Fruit fly (Drosophila melanogaster): ENCODE data around the gene bel.

The bel gene

DNA sequence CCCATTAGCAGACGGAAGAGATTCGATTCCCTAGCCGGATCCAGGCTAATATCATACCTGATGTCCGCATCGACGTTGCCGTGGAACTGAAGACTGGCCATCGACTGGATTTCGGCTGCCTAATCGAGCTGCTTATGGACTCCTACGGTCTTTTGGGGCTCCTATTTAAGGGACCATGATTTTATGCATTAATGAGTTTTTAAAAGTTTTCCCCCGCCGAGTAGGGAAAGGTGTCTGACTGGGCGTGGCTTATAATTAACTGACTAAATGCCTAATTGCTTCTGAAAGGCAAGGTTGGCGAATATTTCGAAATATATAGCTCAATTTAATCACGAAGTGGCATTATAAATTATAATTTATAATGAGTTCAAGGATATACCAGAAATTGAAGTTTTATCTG, 24.8 kb downstream of the bel start, which contains the start of gene Or85e:
Or85e (minus strand) TSS at position 101 of the 400 bp plus-strand sequence.
- TF ChIP-seq Sin3A (optimal IDR thresholded peaks at IDR 0.05): no peak
- no peak for TF ChIP-seq h (optimal IDR thresholded peaks at IDR 0.05)
- no peak for TF ChIP-seq insv (optimal IDR thresholded peaks at IDR 0.05)
- no peak for TF ChIP-seq ttk (optimal IDR thresholded peaks at IDR 0.05)
- TF ChIP-seq Myc (optimal IDR thresholded peaks at IDR 0.05): no peak
- no peak for TF ChIP-seq psq (optimal IDR thresholded peaks at IDR 0.05)

DNA sequence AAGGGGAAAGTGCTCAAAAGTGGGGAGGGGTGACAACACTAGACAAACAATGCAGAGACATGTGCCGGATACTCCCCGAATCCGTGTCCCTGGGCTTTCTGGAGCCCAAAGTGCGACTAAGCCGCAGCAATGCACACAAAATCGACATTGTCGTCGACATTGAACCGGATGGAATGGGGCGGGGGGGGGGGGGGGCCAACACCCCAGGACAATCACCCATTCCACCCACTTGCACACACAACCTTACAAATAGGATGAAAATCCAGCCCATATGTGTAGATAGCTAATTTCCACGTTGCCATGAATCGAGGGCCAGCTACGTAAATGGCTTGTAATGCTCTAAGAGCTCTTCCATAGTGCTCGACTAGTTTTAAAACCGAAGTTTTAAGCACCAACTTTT, 39.8 kb downstream of the bel start:
- TF ChIP-seq Myc (optimal IDR thresholded peaks at IDR 0.05): no peak
- TF ChIP-seq psq (optimal IDR thresholded peaks at IDR 0.05): no peak
- no peak for TF ChIP-seq insv (optimal IDR thresholded peaks at IDR 0.05)
- no peak for TF ChIP-seq h (optimal IDR thresholded peaks at IDR 0.05)
- no peak for TF ChIP-seq Sin3A (optimal IDR thresholded peaks at IDR 0.05)
- no peak for TF ChIP-seq ttk (optimal IDR thresholded peaks at IDR 0.05)

DNA sequence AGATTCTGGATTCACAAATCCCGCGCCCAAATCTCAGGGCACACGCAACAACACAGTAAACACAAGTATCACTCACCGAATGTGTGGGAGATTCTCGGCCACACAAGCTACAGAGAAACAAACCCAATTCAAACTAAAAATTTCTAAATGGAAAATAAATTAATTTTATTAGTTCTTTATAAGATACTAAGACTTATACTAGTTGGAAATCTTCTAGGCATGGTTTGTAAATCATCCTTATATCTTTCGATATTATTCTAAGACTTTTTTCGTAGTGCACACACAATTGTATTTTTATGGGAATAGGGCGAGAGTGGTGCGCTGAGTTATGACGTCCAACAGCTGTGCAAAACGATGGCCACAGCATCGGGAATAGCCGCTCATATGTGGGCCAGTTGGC, 41.5 kb downstream of the bel start:
- TF ChIP-seq Sin3A (optimal IDR thresholded peaks at IDR 0.05) (no peak), h (optimal IDR thresholded peaks at IDR 0.05) (no peak)

DNA sequence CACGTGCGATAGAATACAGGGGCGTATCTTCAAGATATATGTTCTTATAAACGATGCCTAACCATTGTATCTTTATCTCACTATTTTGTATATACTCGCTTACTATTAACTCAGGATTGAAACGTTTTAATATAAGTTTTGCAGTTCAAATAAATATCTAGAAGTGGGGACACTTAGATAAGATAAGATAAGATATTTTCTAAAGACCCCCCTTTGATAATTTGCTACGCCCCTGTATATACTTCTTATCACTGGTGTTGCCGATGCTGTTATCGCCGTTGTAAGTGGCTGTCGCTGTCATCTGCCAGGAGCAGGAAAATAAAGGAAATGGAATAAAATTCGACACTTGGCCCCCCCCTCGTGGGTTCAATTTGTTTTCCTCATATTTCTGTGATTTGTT, 44.4 kb downstream of the bel start:
- TF ChIP-seq insv (optimal IDR thresholded peaks at IDR 0.05): no peak
- TF ChIP-seq h (optimal IDR thresholded peaks at IDR 0.05): no peak
- no peak for TF ChIP-seq psq (optimal IDR thresholded peaks at IDR 0.05)
- no peak for TF ChIP-seq ttk (optimal IDR thresholded peaks at IDR 0.05)
- no peak for TF ChIP-seq Myc (optimal IDR thresholded peaks at IDR 0.05)
- TF ChIP-seq Sin3A (optimal IDR thresholded peaks at IDR 0.05): no peak
